Fruit fly (Drosophila melanogaster) whole organism, embryonic: ENCODE data around the gene usp.

Experiments
- Ada2b ChIP-seq: fragments of 200-800 bp; sonication (Bioruptor generic); IDR thresholded peaks from 2 replicates; pipeline ENCODE4 v1.3.6; 2022; ENCODE audit warnings: missing biosample characterization, missing genetic modification characterization
- Awh ChIP-seq: fragments of 200-800 bp; sonication (Bioruptor generic); IDR thresholded peaks from 2 replicates; pipeline ENCODE4, ENCODE4 v1.3.6; 2022; ENCODE audit warnings: missing biosample characterization, missing genetic modification characterization
- Bdp1 ChIP-seq: fragments of 200-800 bp; sonication (Bioruptor generic); optimal IDR thresholded peaks from 3 replicates; lab custom pipeline; 2016; ENCODE audit warnings: missing biosample characterization, missing genetic modification characterization
- C15 ChIP-seq: fragments of 200-800 bp; sonication (Bioruptor generic); IDR thresholded peaks from 3 replicates; pipeline ENCODE4 v1.3.6; 2022; ENCODE audit warnings: missing biosample characterization, missing genetic modification characterization
- CG10267 ChIP-seq: fragments of 200-800 bp; sonication (Bioruptor generic); optimal IDR thresholded peaks from 2 replicates; lab custom pipeline; 2018; ENCODE audit warnings: missing biosample characterization, mild to moderate bottlenecking, missing genetic modification characterization, moderate library complexity
- CG17328 ChIP-seq: fragments of 200-800 bp; sonication (Bioruptor generic); IDR thresholded peaks from 2 replicates; pipeline ENCODE4 v1.3.6; 2022; ENCODE audit warnings: missing biosample characterization, missing genetic modification characterization
- CG17829 ChIP-seq: fragments of 200-800 bp; optimal IDR thresholded peaks from 2 replicates; lab custom pipeline; 2019; ENCODE audit warnings: missing biosample characterization, mild to moderate bottlenecking, missing genetic modification characterization, moderate library complexity
- CG1792 ChIP-seq: fragments of 200-800 bp; sonication (Bioruptor generic); optimal IDR thresholded peaks from 2 replicates; lab custom pipeline; 2016; ENCODE audit warnings: missing biosample characterization, missing genetic modification characterization
- CG18619 ChIP-seq: fragments of 200-800 bp; sonication (Bioruptor generic); optimal IDR thresholded peaks from 3 replicates; lab custom pipeline; 2017; ENCODE audit warnings: missing biosample characterization, mild to moderate bottlenecking, missing genetic modification characterization
- CG2120 ChIP-seq: fragments of 200-800 bp; sonication (Bioruptor generic); optimal IDR thresholded peaks from 3 replicates; lab custom pipeline; 2016; ENCODE audit warnings: missing biosample characterization, missing genetic modification characterization
- CG2889 ChIP-seq: fragments of 200-800 bp; sonication (Bioruptor generic); IDR thresholded peaks from 3 replicates; pipeline ENCODE4 v1.3.6; 2022; ENCODE audit warnings: missing biosample characterization, missing genetic modification characterization
- CG31388 ChIP-seq: fragments of 200-800 bp; sonication (Bioruptor generic); optimal IDR thresholded peaks from 2 replicates; lab custom pipeline; 2016; ENCODE audit warnings: missing biosample characterization, missing genetic modification characterization
- CG32532 ChIP-seq: fragments of 200-800 bp; sonication (Bioruptor generic); IDR thresholded peaks from 2 replicates; pipeline ENCODE4 v1.3.6; 2022; ENCODE audit warnings: missing biosample characterization, missing genetic modification characterization
- CG3847 ChIP-seq: fragments of 200-800 bp; sonication (Bioruptor generic); IDR thresholded peaks from 2 replicates; pipeline ENCODE4 v1.3.6; 2022; ENCODE audit warnings: missing biosample characterization, missing genetic modification characterization
- CG3995 ChIP-seq: fragments of 200-800 bp; sonication (Bioruptor generic); optimal IDR thresholded peaks from 3 replicates; lab custom pipeline; 2016; ENCODE audit warnings: missing biosample characterization, missing genetic modification characterization
- CG5180 ChIP-seq: fragments of 200-800 bp; sonication (Bioruptor generic); optimal IDR thresholded peaks from 3 replicates; lab custom pipeline; 2017; ENCODE audit warnings: missing biosample characterization, missing genetic modification characterization, mild to moderate bottlenecking, moderate library complexity, missing genetic modification reagents
- CG8944 ChIP-seq: fragments of 200-800 bp; sonication (Bioruptor generic); optimal IDR thresholded peaks from 3 replicates; lab custom pipeline; 2016; ENCODE audit warnings: missing biosample characterization, missing genetic modification characterization
- CHES-1-like ChIP-seq: fragments of 200-800 bp; sonication (Bioruptor generic); optimal IDR thresholded peaks from 2 replicates; lab custom pipeline; 2016; ENCODE audit warnings: missing biosample characterization, missing genetic modification characterization
- Dbx ChIP-seq: fragments of 200-800 bp; sonication (Bioruptor generic); IDR thresholded peaks from 3 replicates; pipeline ENCODE4 v1.3.6; 2022; ENCODE audit warnings: missing biosample characterization, missing genetic modification characterization
- Dll ChIP-seq: fragments of 200-800 bp; sonication (Bioruptor generic); IDR thresholded peaks from 4 replicates; pipeline ENCODE4 v1.3.6; 2022; ENCODE audit warnings: missing biosample characterization, missing genetic modification characterization; ENCODE audit not compliant: partially characterized antibody
- Dp ChIP-seq: fragments of 200-800 bp; sonication (Bioruptor generic); optimal IDR thresholded peaks from 2 replicates; lab custom pipeline; 2018; ENCODE audit warnings: missing biosample characterization, mild to moderate bottlenecking, missing genetic modification characterization, moderate library complexity
- Dref ChIP-seq: fragments of 200-800 bp; sonication (Bioruptor generic); IDR thresholded peaks from 2 replicates; pipeline ENCODE4 v1.3.6; 2022; ENCODE audit warnings: missing biosample characterization, missing genetic modification characterization
- NFAT ChIP-seq: fragments of 200-800 bp; sonication (Bioruptor generic); IDR thresholded peaks from 2 replicates; pipeline ENCODE4 v1.3.6; 2022; ENCODE audit warnings: missing biosample characterization, missing genetic modification characterization
- Oaz ChIP-seq: fragments of 200-800 bp; sonication (Bioruptor generic); IDR thresholded peaks from 2 replicates; pipeline ENCODE4 v1.3.6; 2022; ENCODE audit warnings: missing biosample characterization, missing genetic modification characterization
- Opbp ChIP-seq: fragments of 200-800 bp; sonication (Bioruptor generic); IDR thresholded peaks from 3 replicates; pipeline ENCODE4 v1.3.6; 2022; ENCODE audit warnings: missing biosample characterization, missing genetic modification characterization; ENCODE audit not compliant: partially characterized antibody
- Optix ChIP-seq: fragments of 200-800 bp; sonication (Bioruptor generic); IDR thresholded peaks from 3 replicates; pipeline ENCODE4 v1.3.6; 2022; ENCODE audit warnings: missing biosample characterization, missing genetic modification characterization
- Ravus ChIP-seq: fragments of 200-800 bp; sonication (Bioruptor generic); IDR thresholded peaks from 2 replicates; pipeline ENCODE4 v1.3.6; 2022; ENCODE audit warnings: missing biosample characterization, missing genetic modification characterization
- Trl ChIP-seq, 3 experiments: fragments of >200 bp in 2 of 3; fragments of 200-800 bp in 1 of 3; sonication (Bioruptor generic) in 1 of 3; optimal IDR thresholded peaks; 2 replicates in 1 of 3; 3 replicates in 2 of 3; lab custom pipeline; 2016 to 2017; ENCODE audit warnings: missing biosample characterization in 1 of 3, missing genetic modification characterization in 1 of 3
- Vsx1 ChIP-seq: fragments of 200-800 bp; sonication (Bioruptor generic); optimal IDR thresholded peaks from 2 replicates; lab custom pipeline; 2017; ENCODE audit warnings: missing biosample characterization, mild to moderate bottlenecking, missing genetic modification characterization, missing genetic modification reagents
- Xrp1 ChIP-seq: fragments of 200-800 bp; sonication (Bioruptor generic); IDR thresholded peaks from 2 replicates; pipeline ENCODE4 v1.3.6; 2022; ENCODE audit warnings: missing biosample characterization, missing genetic modification characterization
- YL-1 ChIP-seq: fragments of 200-800 bp; sonication (Bioruptor generic); optimal IDR thresholded peaks from 3 replicates; lab custom pipeline; 2017; ENCODE audit warnings: missing biosample characterization, mild to moderate bottlenecking, missing genetic modification characterization
- ase ChIP-seq: fragments of 200-800 bp; sonication (Bioruptor generic); IDR thresholded peaks from 3 replicates; pipeline ENCODE4 v1.3.6; 2022; ENCODE audit warnings: missing biosample characterization, missing genetic modification characterization
- bbx ChIP-seq: fragments of 200-800 bp; sonication (Bioruptor generic); IDR thresholded peaks from 2 replicates; pipeline ENCODE4 v1.3.6; 2022; ENCODE audit warnings: missing biosample characterization, missing genetic modification characterization; ENCODE audit not compliant: partially characterized antibody
- chm ChIP-seq: fragments of 200-800 bp; sonication (Bioruptor generic); IDR thresholded peaks from 2 replicates; pipeline ENCODE4 v1.3.6; 2022; ENCODE audit warnings: missing biosample characterization, missing genetic modification characterization
- ci ChIP-seq: fragments of 200-800 bp; sonication (Bioruptor generic); IDR thresholded peaks from 3 replicates; pipeline ENCODE4 v1.3.6; 2022; ENCODE audit warnings: missing biosample characterization, missing genetic modification characterization
- da ChIP-seq: fragments of 200-800 bp; sonication (Bioruptor generic); optimal IDR thresholded peaks from 2 replicates; lab custom pipeline; 2016; ENCODE audit warnings: missing biosample characterization, missing genetic modification characterization
- ftz-f1 ChIP-seq: fragments of 200-800 bp; sonication (Bioruptor generic); optimal IDR thresholded peaks from 2 replicates; lab custom pipeline; 2016; ENCODE audit warnings: missing biosample characterization, missing genetic modification characterization
- gfzf ChIP-seq: fragments of 200-800 bp; sonication (Bioruptor generic); optimal IDR thresholded peaks from 2 replicates; lab custom pipeline; 2016; ENCODE audit warnings: missing biosample characterization, mild to moderate bottlenecking, missing genetic modification characterization, moderate library complexity
- jumu ChIP-seq: fragments of 200-800 bp; sonication (Bioruptor generic); optimal IDR thresholded peaks from 3 replicates; lab custom pipeline; 2016; ENCODE audit warnings: missing biosample characterization, missing genetic modification characterization
- ken ChIP-seq: fragments of 200-800 bp; sonication (Bioruptor generic); IDR thresholded peaks from 3 replicates; pipeline ENCODE4 v1.3.6; 2022; ENCODE audit warnings: missing biosample characterization, missing genetic modification characterization
- knrl ChIP-seq: fragments of 200-800 bp; sonication (Bioruptor generic); IDR thresholded peaks from 3 replicates; pipeline ENCODE4 v1.3.6; 2022; ENCODE audit warnings: missing biosample characterization, missing genetic modification characterization; ENCODE audit not compliant: partially characterized antibody
- mam ChIP-seq: fragments of 200-800 bp; sonication (Bioruptor generic); optimal IDR thresholded peaks from 3 replicates; lab custom pipeline; 2016; ENCODE audit warnings: missing biosample characterization, missing genetic modification characterization
- nom ChIP-seq: fragments of 200-800 bp; sonication (Bioruptor generic); optimal IDR thresholded peaks from 2 replicates; lab custom pipeline; 2017; ENCODE audit warnings: missing biosample characterization, missing genetic modification characterization, mild to moderate bottlenecking, moderate library complexity, missing genetic modification reagents
- onecut ChIP-seq: fragments of 200-800 bp; sonication (Bioruptor generic); IDR thresholded peaks from 2 replicates; pipeline ENCODE4 v1.3.6; 2022; ENCODE audit warnings: missing biosample characterization, missing genetic modification characterization
- repo ChIP-seq: fragments of 200-800 bp; sonication (Bioruptor generic); optimal IDR thresholded peaks from 2 replicates; lab custom pipeline; 2016; ENCODE audit warnings: missing biosample characterization, missing genetic modification characterization
- ro ChIP-seq: fragments of 200-800 bp; sonication (Bioruptor generic); IDR thresholded peaks from 2 replicates; pipeline ENCODE4 v1.3.6; 2022; ENCODE audit warnings: missing biosample characterization, missing genetic modification characterization
- stwl ChIP-seq: fragments of 200-800 bp; sonication (Bioruptor generic); optimal IDR thresholded peaks from 3 replicates; lab custom pipeline; 2018; ENCODE audit warnings: missing biosample characterization, mild to moderate bottlenecking, missing genetic modification characterization, moderate library complexity
- sug ChIP-seq: fragments of 200-800 bp; optimal IDR thresholded peaks from 2 replicates; lab custom pipeline; 2019; ENCODE audit warnings: missing biosample characterization, mild to moderate bottlenecking, missing genetic modification characterization, moderate library complexity
- toy ChIP-seq: fragments of 200-800 bp; sonication (Bioruptor generic); IDR thresholded peaks from 2 replicates; pipeline ENCODE4 v1.3.6; 2022; ENCODE audit warnings: missing biosample characterization, missing genetic modification characterization
- vvl ChIP-seq: fragments of 200-800 bp; sonication (Bioruptor generic); IDR thresholded peaks from 2 replicates; pipeline ENCODE4 v1.3.6; 2022; ENCODE audit warnings: missing biosample characterization, missing genetic modification characterization
- z ChIP-seq: fragments of 200-800 bp; sonication (Bioruptor generic); IDR thresholded peaks from 3 replicates; pipeline ENCODE4 v1.3.6; 2022; ENCODE audit warnings: missing biosample characterization, missing genetic modification characterization

Gene usp

dm6 chrX:2073325-2073724, 31.2 kb upstream of the usp start, which contains the start of gene CG4199 (continued):
- TF ChIP-seq vvl (GFP tag; lab: Robert Waterston, UW) (peak; percentile 34; the same call in 1 of the 2 replicates), CG3995 (GFP tag; lab: Kevin White, UChicago) (peak; percentile 90), sug (tag; lab: Kevin White, UChicago) (peak; percentile 29), Trl (optimal IDR thresholded peaks at IDR 0.05; lab: Kevin White, UChicago) (no peak), Trl (GFP tag; optimal IDR thresholded peaks at IDR 0.05; lab: Kevin White, UChicago) (no peak), jumu (GFP tag; lab: Kevin White, UChicago) (peak; percentile 6), Oaz (GFP tag; lab: Robert Waterston, UW) (no peak), CG2889 (GFP tag; lab: Robert Waterston, UW) (no peak), Bdp1 (no peak), Ravus (no peak), bbx (GFP tag; lab: Robert Waterston, UW) (peak; percentile 48), CG31388 (no peak), Dbx (GFP tag; lab: Robert Waterston, UW) (0 out of 3 replicates have a peak, but pooled peaks have one; percentile 22), stwl (tag; lab: Kevin White, UChicago) (peak; percentile 39), NFAT (peak; percentile 18; the same call in 1 of the 2 replicates), CG32532 (GFP tag; lab: Robert Waterston, UW) (0 out of 2 replicates have a peak, but pooled peaks have one; percentile 13), ro (no peak), chm (GFP tag; lab: Robert Waterston, UW) (0 out of 2 replicates have a peak, but pooled peaks have one; percentile 24), da (peak; percentile 20), Optix (GFP tag; lab: Robert Waterston, UW) (no peak), Dref (GFP tag; lab: Robert Waterston, UW) (peak; percentile 44), mam (no peak), Dll (no peak), Awh (GFP tag; lab: Robert Waterston, UW) (no peak), CG2120 (GFP tag; lab: Kevin White, UChicago) (no peak), YL-1 (GFP tag; lab: Kevin White, UChicago) (peak; percentile 24), CG3847 (GFP tag; lab: Robert Waterston, UW) (peak; percentile 64), onecut (GFP tag; lab: Robert Waterston, UW) (peak; percentile 19; the same call in 1 of the 2 replicates), ftz-f1 (GFP tag; lab: Kevin White, UChicago) (peak; percentile 41), nom (GFP tag; lab: Kevin White, UChicago) (peak; percentile 27), Ada2b (GFP tag; lab: Robert Waterston, UW) (no peak), ken (GFP tag; lab: Robert Waterston, UW) (no peak), ase (GFP tag; lab: Robert Waterston, UW) (no peak), CG17328 (GFP tag; lab: Robert Waterston, UW) (no peak), C15 (no peak), CG18619 (GFP tag; lab: Kevin White, UChicago) (no peak), CG5180 (GFP tag; lab: Kevin White, UChicago) (no peak), CG8944 (GFP tag; lab: Kevin White, UChicago) (no peak), z (GFP tag; lab: Robert Waterston, UW) (peak; percentile 81; the same call in 2 of the 3 replicates), Opbp (GFP tag; lab: Robert Waterston, UW) (peak; percentile 29; the same call in 1 of the 3 replicates), CG17829 (peak; percentile 18), Vsx1 (GFP tag; lab: Kevin White, UChicago) (no peak), gfzf (peak; percentile 82), CG1792 (GFP tag; lab: Kevin White, UChicago) (no peak), toy (GFP tag; lab: Robert Waterston, UW) (no peak), CG10267 (no peak), ci (GFP tag; lab: Robert Waterston, UW) (peak; percentile 58; the same call in 1 of the 3 replicates), repo (GFP tag; lab: Kevin White, UChicago) (no peak), knrl (peak; percentile 48; the same call in 1 of the 3 replicates), Xrp1 (GFP tag; lab: Robert Waterston, UW) (no peak), Dp (GFP tag; lab: Kevin White, UChicago) (peak; percentile 72), CHES-1-like (GFP tag; lab: Kevin White, UChicago) (peak; percentile 52)
